Fruit fly (Drosophila melanogaster) whole organism, pupa: ENCODE measurements around the gene scf.

Experiments used
- CG10348 ChIP-seq: fragments of 200-800 bp; sonication (Bioruptor generic); IDR thresholded peaks from 2 replicates; pipeline ENCODE4 v1.3.6; 2022; ENCODE audit warnings: missing biosample characterization, missing genetic modification characterization
- CG12605 ChIP-seq: fragments of 200-800 bp; sonication (Bioruptor generic); IDR thresholded peaks from 2 replicates; pipeline ENCODE4 v1.3.6; 2022; ENCODE audit warnings: missing biosample characterization, missing genetic modification characterization
- CG13204 ChIP-seq: fragments of 200-800 bp; sonication (Bioruptor generic); optimal IDR thresholded peaks from 2 replicates; lab custom pipeline; 2018; ENCODE audit warnings: missing biosample characterization, mild to moderate bottlenecking, missing genetic modification characterization, moderate library complexity
- CG14655 ChIP-seq: fragments of 200-800 bp; sonication (Bioruptor generic); optimal IDR thresholded peaks from 3 replicates; lab custom pipeline; 2017; ENCODE audit warnings: mild to moderate bottlenecking, missing biosample characterization, missing genetic modification reagents, missing genetic modification characterization
- CG15710 ChIP-seq: fragments of 200-800 bp; sonication (Bioruptor generic); optimal IDR thresholded peaks from 2 replicates; lab custom pipeline; 2018; ENCODE audit warnings: missing biosample characterization, mild to moderate bottlenecking, missing genetic modification characterization, moderate library complexity
- CG17806 ChIP-seq: fragments of 200-800 bp; sonication (Bioruptor generic); optimal IDR thresholded peaks from 2 replicates; lab custom pipeline; 2018; ENCODE audit warnings: missing biosample characterization, mild to moderate bottlenecking, missing genetic modification characterization, moderate library complexity
- CG32121 ChIP-seq: fragments of 200-800 bp; sonication (Bioruptor generic); IDR thresholded peaks from 2 replicates; pipeline ENCODE4 v1.3.6; 2022; ENCODE audit warnings: missing biosample characterization, missing genetic modification characterization
- CG34367 ChIP-seq: fragments of 200-800 bp; sonication (Bioruptor generic); optimal IDR thresholded peaks from 2 replicates; lab custom pipeline; 2018; ENCODE audit warnings: missing biosample characterization, mild to moderate bottlenecking, missing genetic modification characterization
- CG4496 ChIP-seq: fragments of 200-800 bp; sonication (Bioruptor generic); IDR thresholded peaks from 3 replicates; pipeline ENCODE4 v1.3.6; 2022; ENCODE audit warnings: missing biosample characterization, missing genetic modification characterization
- CG8159 ChIP-seq: fragments of 200-800 bp; sonication (Bioruptor generic); optimal IDR thresholded peaks from 3 replicates; lab custom pipeline; 2018; ENCODE audit warnings: missing biosample characterization, mild to moderate bottlenecking, missing genetic modification characterization, moderate library complexity
- CG8301 ChIP-seq: fragments of 200-800 bp; sonication (Bioruptor generic); optimal IDR thresholded peaks from 2 replicates; lab custom pipeline; 2018; ENCODE audit warnings: missing biosample characterization, mild to moderate bottlenecking, missing genetic modification characterization
- CG9948 ChIP-seq: fragments of 200-800 bp; sonication (Bioruptor generic); optimal IDR thresholded peaks from 2 replicates; lab custom pipeline; 2018; ENCODE audit warnings: missing biosample characterization, mild to moderate bottlenecking, missing genetic modification characterization, moderate library complexity
- D1 ChIP-seq: fragments of 200-800 bp; sonication (Bioruptor generic); optimal IDR thresholded peaks from 2 replicates; lab custom pipeline; 2018; ENCODE audit warnings: missing biosample characterization, mild to moderate bottlenecking, missing genetic modification characterization, moderate library complexity
- EcR ChIP-seq: fragments of 200-800 bp; sonication (Bioruptor generic); optimal IDR thresholded peaks from 3 replicates; lab custom pipeline; 2019; ENCODE audit warnings: missing biosample characterization, missing genetic modification characterization, mild to moderate bottlenecking, moderate library complexity, missing genetic modification reagents
- Ets98B ChIP-seq: fragments of 200-800 bp; sonication (Bioruptor generic); IDR thresholded peaks from 2 replicates; pipeline ENCODE4 v1.3.6; 2022; ENCODE audit warnings: missing biosample characterization, missing genetic modification characterization
- Pif1A ChIP-seq: fragments of 200-800 bp; sonication (Bioruptor generic); optimal IDR thresholded peaks from 3 replicates; lab custom pipeline; 2016; ENCODE audit warnings: missing biosample characterization, missing genetic modification characterization
- Pif1B ChIP-seq: fragments of 200-800 bp; sonication (Bioruptor generic); optimal IDR thresholded peaks from 3 replicates; lab custom pipeline; 2016; ENCODE audit warnings: missing biosample characterization, missing genetic modification characterization
- Snoo ChIP-seq: fragments of 200-800 bp; sonication (Bioruptor generic); optimal IDR thresholded peaks from 3 replicates; lab custom pipeline; 2017; ENCODE audit warnings: missing biosample characterization, mild to moderate bottlenecking, missing genetic modification characterization, inconsistent platforms
- fd96Ca ChIP-seq: fragments of 200-800 bp; sonication (Bioruptor generic); IDR thresholded peaks from 3 replicates; pipeline ENCODE4 v1.3.6; 2022; ENCODE audit warnings: missing biosample characterization, missing genetic modification characterization
- gl ChIP-seq: fragments of 200-800 bp; sonication (Bioruptor generic); optimal IDR thresholded peaks from 2 replicates; lab custom pipeline; 2018; ENCODE audit warnings: missing biosample characterization, mild to moderate bottlenecking, missing genetic modification characterization
- rn ChIP-seq: fragments of 200-800 bp; sonication (Bioruptor generic); IDR thresholded peaks from 2 replicates; pipeline ENCODE4 v1.3.6; 2022; ENCODE audit warnings: missing biosample characterization, missing genetic modification characterization

Gene scf

DNA sequence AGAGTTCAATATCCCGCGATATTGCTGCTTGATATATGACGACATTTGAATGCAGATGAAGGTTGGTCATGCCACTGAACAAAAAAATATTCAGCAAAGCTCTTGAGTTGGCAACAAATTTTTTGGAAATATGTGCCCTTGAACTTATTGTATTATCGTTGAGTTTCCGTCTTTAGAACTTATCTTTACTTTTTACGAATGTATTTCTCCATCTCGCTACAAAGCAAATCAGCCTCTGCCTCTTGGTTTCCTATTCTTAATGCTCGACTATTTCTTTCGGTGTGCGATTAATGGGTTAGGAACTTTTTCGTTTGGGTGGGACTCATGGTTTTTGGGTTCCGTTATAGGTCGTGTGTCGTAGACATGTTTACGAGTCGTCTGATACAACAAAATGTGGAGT, 24.7 kb downstream of the scf start:
- TF ChIP-seq CG34367 (tag; lab: Kevin White, UChicago), result no peak
- no peak for TF ChIP-seq D1 (tag; lab: Kevin White, UChicago)
- TF ChIP-seq fd96Ca (GFP tag; lab: Robert Waterston, UW), result 0 out of 3 replicates have a peak, but pooled peaks have one; percentile 7
- no peak for TF ChIP-seq EcR (GFP tag; lab: Kevin White, UChicago)
- TF ChIP-seq CG12605 (GFP tag; lab: Robert Waterston, UW), result no peak
- TF ChIP-seq CG32121 (GFP tag; lab: Robert Waterston, UW), result no peak
- no peak for TF ChIP-seq gl (tag; lab: Kevin White, UChicago)
- no peak for TF ChIP-seq CG10348 (GFP tag; lab: Robert Waterston, UW)
- peak; percentile 14 for TF ChIP-seq CG9948 (tag; lab: Kevin White, UChicago)
- peak; percentile 23 for TF ChIP-seq CG17806 (tag; lab: Kevin White, UChicago)
- 0 out of 3 replicates have a peak, but pooled peaks have one; percentile 18 for TF ChIP-seq CG4496 (GFP tag; lab: Robert Waterston, UW)
- no peak for TF ChIP-seq CG14655
- no peak for TF ChIP-seq Ets98B (GFP tag; lab: Robert Waterston, UW)
- no peak for TF ChIP-seq CG8159
- TF ChIP-seq Snoo, result no peak
- peak; percentile 9 for TF ChIP-seq CG15710
- no peak for TF ChIP-seq Pif1A
- no peak for TF ChIP-seq CG13204 (GFP tag; lab: Kevin White, UChicago)
- no peak for TF ChIP-seq CG8301 (tag; lab: Kevin White, UChicago)
- TF ChIP-seq rn (GFP tag; lab: Robert Waterston, UW), result no peak

dm6 chr3L:1324818-1325625, 26.6 kb downstream of the scf start:
- TF ChIP-seq Pif1A (no peak), CG8301 (tag; lab: Kevin White, UChicago) (no peak), CG13204 (GFP tag; lab: Kevin White, UChicago) (no peak)

DNA sequence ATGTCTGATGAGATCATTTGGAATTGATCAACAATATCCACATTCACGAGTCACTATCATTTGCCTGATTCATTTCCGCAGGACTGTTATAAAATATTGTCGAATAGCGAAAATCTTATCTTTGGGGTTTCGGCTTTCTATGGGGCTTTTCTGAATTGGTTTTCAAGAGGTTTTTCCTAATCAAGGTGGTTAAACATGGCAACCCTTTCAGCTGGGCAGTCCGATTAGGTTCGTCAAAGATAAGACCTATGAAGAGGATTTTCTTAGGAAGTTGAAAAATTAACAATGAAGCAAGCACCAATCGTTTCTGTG, 27.1 kb downstream of the scf start:
- TF ChIP-seq Snoo (no peak), CG32121 (GFP tag; lab: Robert Waterston, UW) (no peak), CG4496 (GFP tag; lab: Robert Waterston, UW) (no peak), CG14655 (no peak), CG8301 (tag; lab: Kevin White, UChicago) (no peak)

DNA sequence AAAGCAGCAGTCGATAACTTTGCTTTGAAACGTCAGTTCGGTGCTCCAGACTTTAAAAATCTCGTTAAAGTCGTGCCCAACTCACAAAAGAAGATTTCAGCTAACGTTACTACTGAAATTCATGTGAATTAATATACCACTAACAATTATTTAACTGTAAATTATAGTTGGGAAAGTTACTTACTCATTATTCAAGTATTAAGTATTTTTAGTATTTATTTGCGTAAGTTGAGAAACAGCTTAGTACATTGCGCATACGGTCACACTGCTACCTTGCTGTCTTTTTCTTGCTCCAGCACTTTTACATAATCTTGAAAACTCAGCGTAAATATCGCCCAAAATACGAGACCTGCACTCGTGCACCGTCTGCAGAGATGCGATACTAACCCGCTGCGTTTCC, 31.3 kb downstream of the scf start, which contains the start of gene ND-ACP:
TSS of gene ND-ACP (plus strand) at position 226 of the 400 bp plus-strand sequence.
- TF ChIP-seq CG32121 (GFP tag; lab: Robert Waterston, UW), result no peak
- no peak for TF ChIP-seq Pif1B (GFP tag; lab: Kevin White, UChicago)
- no peak for TF ChIP-seq CG4496 (GFP tag; lab: Robert Waterston, UW)
- TF ChIP-seq gl (tag; lab: Kevin White, UChicago), result no peak
- TF ChIP-seq CG12605 (GFP tag; lab: Robert Waterston, UW), result no peak
- TF ChIP-seq CG14655, result no peak
- no peak for TF ChIP-seq CG13204 (GFP tag; lab: Kevin White, UChicago)
- TF ChIP-seq CG8159, result no peak
- no peak for TF ChIP-seq Pif1A
- no peak for TF ChIP-seq CG9948 (tag; lab: Kevin White, UChicago)
- no peak for TF ChIP-seq EcR (GFP tag; lab: Kevin White, UChicago)

DNA sequence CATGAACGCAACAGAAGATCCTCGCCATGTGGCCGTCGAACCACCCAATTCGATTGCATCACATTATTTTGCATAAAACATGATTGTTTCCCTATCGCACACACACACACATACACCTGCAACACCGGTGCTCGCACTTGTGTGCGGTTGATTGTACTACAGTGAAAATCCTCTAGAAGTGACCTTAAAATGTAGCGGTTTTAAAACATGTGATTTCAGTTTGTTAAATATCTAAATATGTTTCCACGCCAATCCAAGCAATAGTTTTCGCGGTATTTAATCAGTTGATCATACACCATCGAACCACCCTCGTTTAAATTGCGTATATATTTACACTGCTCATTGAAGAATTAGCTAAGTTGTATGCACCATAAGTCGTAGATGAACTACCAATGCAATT, 31.9 kb downstream of the scf start:
- peak; percentile 47; the same call in 1 of the 2 replicates for TF ChIP-seq Ets98B (GFP tag; lab: Robert Waterston, UW)
- TF ChIP-seq rn (GFP tag; lab: Robert Waterston, UW), result no peak

DNA sequence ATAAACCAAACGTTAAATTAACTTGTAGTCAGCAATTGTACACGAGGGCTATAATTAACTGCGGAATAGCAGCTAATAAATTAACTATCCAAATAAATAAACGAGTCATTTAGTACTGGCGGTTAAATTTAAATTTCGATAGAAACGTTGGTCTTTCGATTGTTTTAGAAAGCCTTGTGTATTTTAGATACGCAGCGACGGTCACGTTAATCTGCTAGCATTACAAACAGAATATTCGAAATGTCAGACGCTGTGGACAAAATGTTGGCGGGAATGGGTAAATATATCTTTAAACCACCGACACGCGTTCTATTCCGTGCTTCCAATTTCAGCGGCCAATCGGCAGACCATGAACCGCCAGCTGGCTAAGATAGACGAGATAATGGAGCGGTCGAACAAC, 33.1 kb downstream of the scf start, which contains the start of gene msd1:
TSS of gene msd1 (plus strand) at position 203 of the 400 bp plus-strand sequence.
- no peak for TF ChIP-seq CG12605 (GFP tag; lab: Robert Waterston, UW)
- TF ChIP-seq CG4496 (GFP tag; lab: Robert Waterston, UW), result no peak
- TF ChIP-seq D1 (tag; lab: Kevin White, UChicago), result no peak
- no peak for TF ChIP-seq CG15710
- no peak for TF ChIP-seq rn (GFP tag; lab: Robert Waterston, UW)
- no peak for TF ChIP-seq CG34367 (tag; lab: Kevin White, UChicago)
- TF ChIP-seq CG8301 (tag; lab: Kevin White, UChicago), result no peak

- no peak for TF ChIP-seq CG8159
- no peak for TF ChIP-seq CG15710
- TF ChIP-seq CG32121 (GFP tag; lab: Robert Waterston, UW), result no peak
- TF ChIP-seq Snoo, result no peak
- TF ChIP-seq CG10348 (GFP tag; lab: Robert Waterston, UW), result no peak
- TF ChIP-seq CG8301 (tag; lab: Kevin White, UChicago), result no peak
- no peak for TF ChIP-seq CG34367 (tag; lab: Kevin White, UChicago)
- no peak for TF ChIP-seq CG17806 (tag; lab: Kevin White, UChicago)
- no peak for TF ChIP-seq D1 (tag; lab: Kevin White, UChicago)
- TF ChIP-seq Pif1A, result no peak
- TF ChIP-seq gl (tag; lab: Kevin White, UChicago), result no peak
These were observed 34.5 kb downstream of the scf start, which contains the start of gene msd5 for dm6 chr3L:1332973-1333372. Gene msd5 (minus strand): TSS chr3L:1333146.
